Fruit fly (Drosophila melanogaster) whole organism, embryonic: Measurements from ENCODE around the gene haf.
A peak's percentile ranks its signal among the peaks of the same experiment; 100 is the strongest.

Experiments
- Aef1 ChIP-seq: fragments of 200-800 bp; sonication (Bioruptor generic); IDR thresholded peaks from 3 replicates; pipeline ENCODE4 v1.3.6; 2022; ENCODE audit warnings: missing biosample characterization, missing genetic modification characterization
- CG10274 ChIP-seq: fragments of 200-800 bp; sonication (Bioruptor generic); optimal IDR thresholded peaks from 3 replicates; lab custom pipeline; 2017; ENCODE audit warnings: missing biosample characterization, mild to moderate bottlenecking, missing genetic modification characterization
- CG11093 ChIP-seq: fragments of 200-800 bp; sonication (Bioruptor generic); IDR thresholded peaks from 3 replicates; pipeline ENCODE4 v1.3.6; 2022; ENCODE audit warnings: missing biosample characterization, missing genetic modification characterization
- CG12299 ChIP-seq: fragments of 200-800 bp; sonication (Bioruptor generic); optimal IDR thresholded peaks from 2 replicates; lab custom pipeline; 2018; ENCODE audit warnings: missing biosample characterization, mild to moderate bottlenecking, missing genetic modification characterization
- CG14014 ChIP-seq: fragments of 200-800 bp; sonication (Bioruptor generic); IDR thresholded peaks from 2 replicates; pipeline ENCODE4 v1.3.6; 2022; ENCODE audit warnings: missing biosample characterization, missing genetic modification characterization
- CG17385 ChIP-seq: fragments of 200-800 bp; sonication (Bioruptor generic); optimal IDR thresholded peaks from 3 replicates; lab custom pipeline; 2018; ENCODE audit warnings: missing biosample characterization, mild to moderate bottlenecking, missing genetic modification characterization
- CG18011 ChIP-seq: fragments of 200-800 bp; sonication (Bioruptor generic); optimal IDR thresholded peaks from 2 replicates; lab custom pipeline; 2017; ENCODE audit warnings: missing biosample characterization, missing genetic modification characterization, mild to moderate bottlenecking, moderate library complexity, missing genotype
- CG1832 ChIP-seq: fragments of 200-800 bp; sonication (Bioruptor generic); optimal IDR thresholded peaks from 2 replicates; lab custom pipeline; 2017; ENCODE audit warnings: missing biosample characterization, mild to moderate bottlenecking, missing genetic modification characterization, inconsistent platforms
- CG18619 ChIP-seq: fragments of 200-800 bp; sonication (Bioruptor generic); optimal IDR thresholded peaks from 3 replicates; lab custom pipeline; 2017; ENCODE audit warnings: missing biosample characterization, mild to moderate bottlenecking, missing genetic modification characterization
- CG2202 ChIP-seq: fragments of 200-800 bp; sonication (Bioruptor generic); optimal IDR thresholded peaks from 2 replicates; lab custom pipeline; 2018; ENCODE audit warnings: missing biosample characterization, mild to moderate bottlenecking, missing genetic modification characterization
- CG31224 ChIP-seq: fragments of 200-800 bp; sonication (Bioruptor generic); IDR thresholded peaks from 2 replicates; pipeline ENCODE4 v1.3.6; 2022; ENCODE audit warnings: missing biosample characterization, missing genetic modification characterization
- CG31441 ChIP-seq: fragments of 200-800 bp; sonication (Bioruptor generic); IDR thresholded peaks from 2 replicates; pipeline ENCODE4 v1.3.6; 2022; ENCODE audit warnings: missing biosample characterization, missing genetic modification characterization
- CG32772 ChIP-seq: fragments of 200-800 bp; sonication (Bioruptor generic); IDR thresholded peaks from 2 replicates; pipeline ENCODE4 v1.3.6; 2022; ENCODE audit warnings: missing biosample characterization, missing genetic modification characterization
- CG34376 ChIP-seq: fragments of 200-800 bp; sonication (Bioruptor generic); optimal IDR thresholded peaks from 2 replicates; lab custom pipeline; 2018; ENCODE audit warnings: missing biosample characterization, mild to moderate bottlenecking, missing genetic modification characterization
- CG4282 ChIP-seq: fragments of 200-800 bp; sonication (Bioruptor generic); optimal IDR thresholded peaks from 2 replicates; lab custom pipeline; 2016; ENCODE audit warnings: missing biosample characterization, missing genetic modification characterization
- CG4424 ChIP-seq: fragments of 200-800 bp; sonication (Bioruptor generic); optimal IDR thresholded peaks from 3 replicates; lab custom pipeline; 2016; ENCODE audit warnings: missing biosample characterization, missing genetic modification characterization
- CG4730 ChIP-seq: fragments of 200-800 bp; sonication (Bioruptor generic); IDR thresholded peaks from 2 replicates; pipeline ENCODE4 v1.3.6; 2022; ENCODE audit warnings: missing biosample characterization, missing genetic modification characterization
- CG5953 ChIP-seq: fragments of 200-800 bp; sonication (Bioruptor generic); IDR thresholded peaks from 2 replicates; pipeline ENCODE4 v1.3.6; 2022; ENCODE audit warnings: missing biosample characterization, missing genetic modification characterization
- CG7556 ChIP-seq: fragments of 200-800 bp; sonication (Bioruptor generic); optimal IDR thresholded peaks from 2 replicates; lab custom pipeline; 2017; ENCODE audit warnings: missing biosample characterization, mild to moderate bottlenecking, missing genetic modification characterization
- CG8388 ChIP-seq: fragments of 200-800 bp; sonication (Bioruptor generic); optimal IDR thresholded peaks from 2 replicates; lab custom pipeline; 2019; ENCODE audit warnings: missing biosample characterization, mild to moderate bottlenecking, missing genetic modification characterization, moderate library complexity
- D19B ChIP-seq: fragments of 200-800 bp; sonication (Bioruptor generic); optimal IDR thresholded peaks from 2 replicates; lab custom pipeline; 2017; ENCODE audit warnings: missing biosample characterization, mild to moderate bottlenecking, missing genetic modification characterization
- Dip2 ChIP-seq: fragments of 200-800 bp; sonication (Bioruptor generic); IDR thresholded peaks from 2 replicates; pipeline ENCODE4 v1.3.6; 2022; ENCODE audit warnings: missing biosample characterization, missing genetic modification characterization
- Dref ChIP-seq: fragments of 200-800 bp; sonication (Bioruptor generic); IDR thresholded peaks from 2 replicates; pipeline ENCODE4 v1.3.6; 2022; ENCODE audit warnings: missing biosample characterization, missing genetic modification characterization
- Elba2 ChIP-seq: fragments of 200-800 bp; sonication (Bioruptor generic); optimal IDR thresholded peaks from 3 replicates; lab custom pipeline; 2016; ENCODE audit warnings: missing biosample characterization, missing genetic modification characterization
- Hmr ChIP-seq: fragments of 200-800 bp; sonication (Bioruptor generic); optimal IDR thresholded peaks from 3 replicates; lab custom pipeline; 2017; ENCODE audit warnings: mild to moderate bottlenecking, missing biosample characterization, missing genetic modification reagents, missing genetic modification characterization
- Myb ChIP-seq: fragments of 200-800 bp; sonication (Bioruptor generic); optimal IDR thresholded peaks from 2 replicates; lab custom pipeline; 2016; ENCODE audit warnings: missing biosample characterization, missing genetic modification characterization
- Pdp1 ChIP-seq, 2 experiments: fragments of 200-800 bp; sonication (Bioruptor generic); optimal IDR thresholded peaks; 3 replicates each; lab custom pipeline; 2016; ENCODE audit warnings: missing biosample characterization in 2 of 2, missing genetic modification characterization in 2 of 2, mild to moderate bottlenecking in 1 of 2, moderate library complexity in 1 of 2
- Sin3A ChIP-seq: fragments of >200 bp; optimal IDR thresholded peaks from 2 replicates; lab custom pipeline; 2018
- Sox100B ChIP-seq: fragments of 200-800 bp; sonication (Bioruptor generic); optimal IDR thresholded peaks from 3 replicates; lab custom pipeline; 2018; ENCODE audit warnings: missing biosample characterization, mild to moderate bottlenecking, missing genetic modification characterization
- Trl ChIP-seq, 3 experiments: fragments of >200 bp in 2 of 3; fragments of 200-800 bp in 1 of 3; sonication (Bioruptor generic) in 1 of 3; optimal IDR thresholded peaks; 2 replicates in 1 of 3; 3 replicates in 2 of 3; lab custom pipeline; 2016 to 2017; ENCODE audit warnings: missing biosample characterization in 1 of 3, missing genetic modification characterization in 1 of 3
- YL-1 ChIP-seq: fragments of 200-800 bp; sonication (Bioruptor generic); optimal IDR thresholded peaks from 3 replicates; lab custom pipeline; 2017; ENCODE audit warnings: missing biosample characterization, mild to moderate bottlenecking, missing genetic modification characterization
- abd-A ChIP-seq: fragments of 200-800 bp; sonication (Bioruptor generic); optimal IDR thresholded peaks from 3 replicates; lab custom pipeline; 2019; ENCODE audit warnings: missing biosample characterization, mild to moderate bottlenecking, missing genetic modification characterization, moderate library complexity
- ap ChIP-seq: fragments of 200-800 bp; sonication (Bioruptor generic); IDR thresholded peaks from 2 replicates; pipeline ENCODE4 v1.3.6; 2022; ENCODE audit warnings: missing biosample characterization, missing genetic modification characterization
- bbx ChIP-seq: fragments of 200-800 bp; sonication (Bioruptor generic); IDR thresholded peaks from 2 replicates; pipeline ENCODE4 v1.3.6; 2022; ENCODE audit warnings: missing biosample characterization, missing genetic modification characterization; ENCODE audit not compliant: partially characterized antibody
- cg ChIP-seq: fragments of 200-800 bp; sonication (Bioruptor generic); optimal IDR thresholded peaks from 3 replicates; lab custom pipeline; 2019; ENCODE audit warnings: missing biosample characterization, mild to moderate bottlenecking, missing genetic modification characterization, moderate library complexity
- chinmo ChIP-seq: fragments of 200-800 bp; sonication (Bioruptor generic); IDR thresholded peaks from 4 replicates; pipeline ENCODE4 v1.3.6; 2022; ENCODE audit warnings: missing biosample characterization, missing genetic modification characterization; ENCODE audit not compliant: partially characterized antibody
- crol ChIP-seq: fragments of 200-800 bp; sonication (Bioruptor generic); IDR thresholded peaks from 2 replicates; pipeline ENCODE4 v1.3.6; 2022; ENCODE audit warnings: missing biosample characterization, missing genetic modification characterization
- dmrt99B ChIP-seq: fragments of 200-800 bp; sonication (Bioruptor generic); optimal IDR thresholded peaks from 2 replicates; lab custom pipeline; 2018; ENCODE audit warnings: missing biosample characterization, mild to moderate bottlenecking, missing genetic modification characterization, moderate library complexity
- fd96Cb ChIP-seq: fragments of 200-800 bp; sonication (Bioruptor generic); optimal IDR thresholded peaks from 2 replicates; lab custom pipeline; 2018; ENCODE audit warnings: missing biosample characterization, mild to moderate bottlenecking, missing genetic modification characterization, moderate library complexity
- ftz-f1 ChIP-seq: fragments of 200-800 bp; sonication (Bioruptor generic); optimal IDR thresholded peaks from 2 replicates; lab custom pipeline; 2016; ENCODE audit warnings: missing biosample characterization, missing genetic modification characterization
- gce ChIP-seq: fragments of 200-800 bp; sonication (Bioruptor generic); IDR thresholded peaks from 3 replicates; pipeline ENCODE4 v1.3.6; 2022; ENCODE audit warnings: missing biosample characterization, missing genetic modification characterization
- jing ChIP-seq: fragments of 200-800 bp; sonication (Bioruptor generic); optimal IDR thresholded peaks from 2 replicates; lab custom pipeline; 2018; ENCODE audit warnings: missing biosample characterization, mild to moderate bottlenecking, missing genetic modification characterization
- kah ChIP-seq: fragments of 200-800 bp; sonication (Bioruptor generic); optimal IDR thresholded peaks from 2 replicates; lab custom pipeline; 2018; ENCODE audit warnings: missing biosample characterization, mild to moderate bottlenecking, missing genetic modification characterization
- pros ChIP-seq: fragments of 200-800 bp; sonication (Bioruptor generic); optimal IDR thresholded peaks from 3 replicates; lab custom pipeline; 2019; ENCODE audit warnings: missing biosample characterization, mild to moderate bottlenecking, missing genetic modification characterization, moderate library complexity
- sens ChIP-seq: fragments of 200-800 bp; sonication (Bioruptor generic); peaks from one replicate; lab custom pipeline; 2016; ENCODE audit warnings: missing biosample characterization, missing genetic modification characterization
- sqz ChIP-seq: fragments of 200-800 bp; sonication (Bioruptor generic); optimal IDR thresholded peaks from 3 replicates; lab custom pipeline; 2018; ENCODE audit warnings: missing biosample characterization, mild to moderate bottlenecking, missing genetic modification characterization
- tna ChIP-seq: fragments of 200-800 bp; sonication (Bioruptor generic); IDR thresholded peaks from 2 replicates; pipeline ENCODE4 v1.3.6; 2022; ENCODE audit warnings: missing biosample characterization, missing genetic modification characterization; ENCODE audit not compliant: partially characterized antibody
- ttk ChIP-seq: fragments of 200-800 bp; sonication (Bioruptor generic); IDR thresholded peaks from 2 replicates; pipeline ENCODE4 v2.1.2; 2022; ENCODE audit warnings: missing biosample characterization, missing genetic modification characterization
- unpg ChIP-seq: fragments of 200-800 bp; sonication (Bioruptor generic); optimal IDR thresholded peaks from 3 replicates; lab custom pipeline; 2018; ENCODE audit warnings: missing biosample characterization, mild to moderate bottlenecking, missing genetic modification characterization, moderate library complexity
- z ChIP-seq: fragments of 200-800 bp; sonication (Bioruptor generic); IDR thresholded peaks from 3 replicates; pipeline ENCODE4 v1.3.6; 2022; ENCODE audit warnings: missing biosample characterization, missing genetic modification characterization

haf gene

dm6 chr2L:1656835-1657541 lies 102.1 kb downstream of the haf start (continued):
- TF ChIP-seq CG18011 (GFP tag; lab: Kevin White, UChicago) (peak; percentile 5), CG11093 (no peak), jing (no peak), CG10274 (GFP tag; lab: Kevin White, UChicago) (peak; percentile 2), Myb (no peak), CG8388 (no peak), bbx (0 out of 2 replicates have a peak, but pooled peaks have one; percentile 14), Dip2 (GFP tag; lab: Robert Waterston, UW) (no peak), crol (GFP tag; lab: Robert Waterston, UW) (peak; percentile 64), fd96Cb (tag; lab: Kevin White, UChicago) (no peak), ftz-f1 (GFP tag; lab: Kevin White, UChicago) (peak; percentile 89), sens (GFP tag; lab: Kevin White, UChicago) (peak; percentile 63), abd-A (peak; percentile 93), YL-1 (GFP tag; lab: Kevin White, UChicago) (no peak), Sox100B (GFP tag; lab: Kevin White, UChicago) (no peak), Pdp1 (GFP tag; optimal IDR thresholded peaks at IDR 0.05; lab: Kevin White, UChicago) (peak in 1 of 2 experiments; percentile 67), Hmr (GFP tag; lab: Kevin White, UChicago) (peak; percentile 6), Aef1 (GFP tag; lab: Robert Waterston, UW) (peak; percentile 17; the same call in 1 of the 3 replicates), cg (peak; percentile 76), CG4424 (GFP tag; lab: Kevin White, UChicago) (no peak), CG32772 (GFP tag; lab: Robert Waterston, UW) (peak; percentile 42; the same call in 1 of the 2 replicates)
- TF ChIP-seq, all 482 proteins: peak for 73

- TF ChIP-seq dmrt99B (tag; lab: Kevin White, UChicago) (no peak), CG4730 (0 out of 2 replicates have a peak, but pooled peaks have one; percentile 4), CG14014 (GFP tag; lab: Robert Waterston, UW) (no peak), Trl (optimal IDR thresholded peaks at IDR 0.05; lab: Kevin White, UChicago) (peak in 1 of 2 experiments; percentile 14), Trl (GFP tag; optimal IDR thresholded peaks at IDR 0.05; lab: Kevin White, UChicago) (no peak), gce (GFP tag; lab: Robert Waterston, UW) (no peak), crol (GFP tag; lab: Robert Waterston, UW) (no peak), CG4282 (GFP tag; lab: Kevin White, UChicago) (no peak), CG31441 (GFP tag; lab: Robert Waterston, UW) (no peak), pros (peak; percentile 15), Sin3A (no peak), Elba2 (GFP tag; lab: Kevin White, UChicago) (no peak), CG17385 (GFP tag; lab: Kevin White, UChicago) (no peak), CG12299 (tag; lab: Kevin White, UChicago) (no peak), z (GFP tag; lab: Robert Waterston, UW) (no peak), CG2202 (tag; lab: Kevin White, UChicago) (no peak), unpg (GFP tag; lab: Kevin White, UChicago) (no peak), D19B (GFP tag; lab: Kevin White, UChicago) (no peak), CG5953 (GFP tag; lab: Robert Waterston, UW) (no peak), Dref (no peak), chinmo (0 out of 4 replicates have a peak, but pooled peaks have one; percentile 34), CG34376 (no peak), tna (GFP tag; lab: Robert Waterston, UW) (no peak), ap (GFP tag; lab: Robert Waterston, UW) (no peak), ttk (GFP tag; lab: Robert Waterston, UW) (no peak), CG18619 (GFP tag; lab: Kevin White, UChicago) (no peak), kah (GFP tag; lab: Kevin White, UChicago) (no peak), CG31224 (GFP tag; lab: Robert Waterston, UW) (no peak), CG7556 (GFP tag; lab: Kevin White, UChicago) (no peak), CG1832 (GFP tag; lab: Kevin White, UChicago) (peak; percentile 7), sqz (GFP tag; lab: Kevin White, UChicago) (peak; percentile 65)
Measured at dm6 chr2L:1658124-1658523, 103.2 kb downstream of the haf start.
